Fruit fly (Drosophila melanogaster) whole organism, embryonic: ENCODE results near the gene CG17752.

Experiments used
- Atf-2 ChIP-seq: fragments of 200-800 bp; sonication (Bioruptor generic); optimal IDR thresholded peaks from 2 replicates; lab custom pipeline; 2016; ENCODE audit warnings: missing biosample characterization, missing genetic modification characterization
- Bdp1 ChIP-seq: fragments of 200-800 bp; sonication (Bioruptor generic); optimal IDR thresholded peaks from 3 replicates; lab custom pipeline; 2016; ENCODE audit warnings: missing biosample characterization, missing genetic modification characterization
- CG10267 ChIP-seq: fragments of 200-800 bp; sonication (Bioruptor generic); optimal IDR thresholded peaks from 2 replicates; lab custom pipeline; 2018; ENCODE audit warnings: missing biosample characterization, mild to moderate bottlenecking, missing genetic modification characterization, moderate library complexity
- CG11093 ChIP-seq: fragments of 200-800 bp; sonication (Bioruptor generic); IDR thresholded peaks from 3 replicates; pipeline ENCODE4 v1.3.6; 2022; ENCODE audit warnings: missing biosample characterization, missing genetic modification characterization
- CG12104 ChIP-seq: fragments of 200-800 bp; sonication (Bioruptor generic); optimal IDR thresholded peaks from 3 replicates; lab custom pipeline; 2016; ENCODE audit warnings: missing biosample characterization, missing genetic modification characterization
- CG12236 ChIP-seq: fragments of 200-800 bp; sonication (Bioruptor generic); optimal IDR thresholded peaks from 2 replicates; lab custom pipeline; 2016; ENCODE audit warnings: missing biosample characterization, missing genetic modification characterization
- CG13424 ChIP-seq: fragments of 200-800 bp; sonication (Bioruptor generic); optimal IDR thresholded peaks from 2 replicates; lab custom pipeline; 2019; ENCODE audit warnings: missing biosample characterization, mild to moderate bottlenecking, missing genetic modification characterization, moderate library complexity
- CG13894 ChIP-seq: fragments of 200-800 bp; sonication (Bioruptor generic); optimal IDR thresholded peaks from 3 replicates; lab custom pipeline; 2018; ENCODE audit warnings: missing biosample characterization, mild to moderate bottlenecking, missing genetic modification characterization, moderate library complexity
- CG14860 ChIP-seq: fragments of 200-800 bp; sonication (Bioruptor generic); IDR thresholded peaks from 3 replicates; pipeline ENCODE4 v1.3.6; 2022; ENCODE audit warnings: missing biosample characterization, missing genetic modification characterization; ENCODE audit not compliant: partially characterized antibody
- CG15269 ChIP-seq: fragments of 200-800 bp; sonication (Bioruptor generic); optimal IDR thresholded peaks from 2 replicates; lab custom pipeline; 2018; ENCODE audit warnings: missing biosample characterization, mild to moderate bottlenecking, missing genetic modification characterization, moderate library complexity
- CG1529 ChIP-seq: fragments of 200-800 bp; sonication (Bioruptor generic); optimal IDR thresholded peaks from 3 replicates; lab custom pipeline; 2018; ENCODE audit warnings: missing biosample characterization, missing genetic modification characterization
- CG15514 ChIP-seq: fragments of 200-800 bp; sonication (Bioruptor generic); optimal IDR thresholded peaks from 3 replicates; lab custom pipeline; 2017; ENCODE audit warnings: missing biosample characterization, missing genetic modification characterization, mild to moderate bottlenecking, moderate library complexity, missing genetic modification reagents
- CG15601 ChIP-seq: fragments of 200-800 bp; sonication (Bioruptor generic); optimal IDR thresholded peaks from 3 replicates; lab custom pipeline; 2019; ENCODE audit warnings: missing biosample characterization, mild to moderate bottlenecking, missing genetic modification characterization, moderate library complexity
- CG17568 ChIP-seq: fragments of 200-800 bp; sonication (Bioruptor generic); optimal IDR thresholded peaks from 2 replicates; lab custom pipeline; 2018; ENCODE audit warnings: missing biosample characterization, mild to moderate bottlenecking, missing genetic modification characterization, moderate library complexity
- CG17912 ChIP-seq: fragments of 200-800 bp; sonication (Bioruptor generic); optimal IDR thresholded peaks from 2 replicates; lab custom pipeline; 2018; ENCODE audit warnings: missing biosample characterization, mild to moderate bottlenecking, missing genetic modification characterization
- CG18619 ChIP-seq: fragments of 200-800 bp; sonication (Bioruptor generic); optimal IDR thresholded peaks from 3 replicates; lab custom pipeline; 2017; ENCODE audit warnings: missing biosample characterization, mild to moderate bottlenecking, missing genetic modification characterization
- CG30020 ChIP-seq: fragments of 200-800 bp; optimal IDR thresholded peaks from 2 replicates; lab custom pipeline; 2019; ENCODE audit warnings: missing biosample characterization, mild to moderate bottlenecking, missing genetic modification characterization, moderate library complexity
- CG31224 ChIP-seq: fragments of 200-800 bp; sonication (Bioruptor generic); IDR thresholded peaks from 2 replicates; pipeline ENCODE4 v1.3.6; 2022; ENCODE audit warnings: missing biosample characterization, missing genetic modification characterization
- CG3281 ChIP-seq: fragments of 200-800 bp; sonication (Bioruptor generic); optimal IDR thresholded peaks from 3 replicates; lab custom pipeline; 2017; ENCODE audit warnings: missing biosample characterization, mild to moderate bottlenecking, missing genetic modification characterization
- CG3407 ChIP-seq: fragments of 200-800 bp; sonication (Bioruptor generic); optimal IDR thresholded peaks from 2 replicates; lab custom pipeline; 2018; ENCODE audit warnings: missing biosample characterization, mild to moderate bottlenecking, missing genetic modification characterization
- CG3847 ChIP-seq: fragments of 200-800 bp; sonication (Bioruptor generic); IDR thresholded peaks from 2 replicates; pipeline ENCODE4 v1.3.6; 2022; ENCODE audit warnings: missing biosample characterization, missing genetic modification characterization
- CG6683 ChIP-seq: fragments of 200-800 bp; sonication (Bioruptor generic); optimal IDR thresholded peaks from 2 replicates; lab custom pipeline; 2017; ENCODE audit warnings: missing biosample characterization, mild to moderate bottlenecking, missing genetic modification characterization, missing genetic modification reagents
- CG8281 ChIP-seq: fragments of 200-800 bp; sonication (Bioruptor generic); optimal IDR thresholded peaks from 2 replicates; lab custom pipeline; 2018; ENCODE audit warnings: missing biosample characterization, mild to moderate bottlenecking, missing genetic modification characterization, moderate library complexity
- CrebB ChIP-seq: fragments of 200-800 bp; sonication (Bioruptor generic); optimal IDR thresholded peaks from 3 replicates; lab custom pipeline; 2018; ENCODE audit warnings: missing biosample characterization, mild to moderate bottlenecking, missing genetic modification characterization
- Fer2 ChIP-seq: fragments of 200-800 bp; sonication (Bioruptor generic); optimal IDR thresholded peaks from 2 replicates; lab custom pipeline; 2018; ENCODE audit warnings: missing biosample characterization, mild to moderate bottlenecking, missing genetic modification characterization, moderate library complexity
- Gug ChIP-seq: fragments of 200-800 bp; sonication (Bioruptor generic); IDR thresholded peaks from 4 replicates; pipeline ENCODE4 v1.3.6; 2022; ENCODE audit warnings: missing biosample characterization, missing genetic modification characterization
- Hand ChIP-seq: fragments of 200-800 bp; sonication (Bioruptor generic); optimal IDR thresholded peaks from 2 replicates; lab custom pipeline; 2017; ENCODE audit warnings: mild to moderate bottlenecking, missing biosample characterization, missing genetic modification reagents, missing genetic modification characterization
- Lhr ChIP-seq: fragments of 200-800 bp; sonication (Bioruptor generic); optimal IDR thresholded peaks from 3 replicates; lab custom pipeline; 2017; ENCODE audit warnings: mild to moderate bottlenecking, missing biosample characterization, missing genetic modification reagents, missing genetic modification characterization
- Mad ChIP-seq: fragments of 200-800 bp; sonication (Bioruptor generic); optimal IDR thresholded peaks from 2 replicates; lab custom pipeline; 2016; ENCODE audit warnings: missing biosample characterization, missing genetic modification characterization
- Mes4 ChIP-seq: fragments of 200-800 bp; sonication (Bioruptor generic); optimal IDR thresholded peaks from 2 replicates; lab custom pipeline; 2016; ENCODE audit warnings: missing biosample characterization, missing genetic modification characterization
- Nf-YA ChIP-seq: fragments of 200-800 bp; sonication (Bioruptor generic); IDR thresholded peaks from 2 replicates; pipeline ENCODE4 v1.3.6; 2022; ENCODE audit warnings: missing biosample characterization, missing genetic modification characterization
- Nf-YB ChIP-seq: fragments of 200-800 bp; sonication (Bioruptor generic); optimal IDR thresholded peaks from 3 replicates; lab custom pipeline; 2019; ENCODE audit warnings: missing biosample characterization, mild to moderate bottlenecking, missing genetic modification characterization, moderate library complexity
- Sox100B ChIP-seq: fragments of 200-800 bp; sonication (Bioruptor generic); optimal IDR thresholded peaks from 3 replicates; lab custom pipeline; 2018; ENCODE audit warnings: missing biosample characterization, mild to moderate bottlenecking, missing genetic modification characterization
- Sry-δ ChIP-seq: fragments of 200-800 bp; sonication (Bioruptor generic); optimal IDR thresholded peaks from 2 replicates; lab custom pipeline; 2016; ENCODE audit warnings: missing biosample characterization, missing genetic modification characterization
- Vsx1 ChIP-seq: fragments of 200-800 bp; sonication (Bioruptor generic); optimal IDR thresholded peaks from 2 replicates; lab custom pipeline; 2017; ENCODE audit warnings: missing biosample characterization, mild to moderate bottlenecking, missing genetic modification characterization, missing genetic modification reagents
- btn ChIP-seq: fragments of 200-800 bp; sonication (Bioruptor generic); optimal IDR thresholded peaks from 2 replicates; lab custom pipeline; 2016; ENCODE audit warnings: missing biosample characterization, missing genetic modification characterization
- cato ChIP-seq: fragments of 200-800 bp; sonication (Bioruptor generic); optimal IDR thresholded peaks from 2 replicates; lab custom pipeline; 2016; ENCODE audit warnings: missing biosample characterization, missing genetic modification characterization, borderline replicate concordance
- crol ChIP-seq: fragments of 200-800 bp; sonication (Bioruptor generic); IDR thresholded peaks from 2 replicates; pipeline ENCODE4 v1.3.6; 2022; ENCODE audit warnings: missing biosample characterization, missing genetic modification characterization
- da ChIP-seq: fragments of 200-800 bp; sonication (Bioruptor generic); optimal IDR thresholded peaks from 2 replicates; lab custom pipeline; 2016; ENCODE audit warnings: missing biosample characterization, missing genetic modification characterization
- ham ChIP-seq: fragments of 200-800 bp; sonication (Bioruptor generic); IDR thresholded peaks from 2 replicates; pipeline ENCODE4 v1.3.6; 2022; ENCODE audit warnings: missing biosample characterization, missing genetic modification characterization
- lilli ChIP-seq: fragments of 200-800 bp; sonication (Bioruptor generic); optimal IDR thresholded peaks from 3 replicates; lab custom pipeline; 2016; ENCODE audit warnings: missing biosample characterization, missing genetic modification characterization
- lola ChIP-seq, 3 experiments: fragments of >200 bp in 2 of 3; fragments of 200-800 bp in 1 of 3; sonication (Bioruptor generic) in 1 of 3; optimal IDR thresholded peaks; 2 replicates each; lab custom pipeline; 2017 to 2019; ENCODE audit warnings: missing biosample characterization in 3 of 3, missing genetic modification characterization in 3 of 3, mild to moderate bottlenecking in 1 of 3, moderate library complexity in 1 of 3
- odd ChIP-seq: fragments of 200-800 bp; sonication (Bioruptor generic); optimal IDR thresholded peaks from 2 replicates; lab custom pipeline; 2017; ENCODE audit warnings: missing biosample characterization, mild to moderate bottlenecking, missing genetic modification characterization
- org-1 ChIP-seq: fragments of 200-800 bp; sonication (Bioruptor generic); optimal IDR thresholded peaks from 2 replicates; lab custom pipeline; 2017; ENCODE audit warnings: missing biosample characterization, missing genetic modification characterization
- otp ChIP-seq: fragments of 200-800 bp; sonication (Bioruptor generic); IDR thresholded peaks from 3 replicates; pipeline ENCODE4, ENCODE4 v1.3.6; 2022; ENCODE audit warnings: missing biosample characterization, missing genetic modification characterization
- repo ChIP-seq: fragments of 200-800 bp; sonication (Bioruptor generic); optimal IDR thresholded peaks from 2 replicates; lab custom pipeline; 2016; ENCODE audit warnings: missing biosample characterization, missing genetic modification characterization
- ro ChIP-seq: fragments of 200-800 bp; sonication (Bioruptor generic); IDR thresholded peaks from 2 replicates; pipeline ENCODE4 v1.3.6; 2022; ENCODE audit warnings: missing biosample characterization, missing genetic modification characterization
- run ChIP-seq: fragments of 200-800 bp; sonication (Bioruptor generic); optimal IDR thresholded peaks from 3 replicates; lab custom pipeline; 2018; ENCODE audit warnings: missing biosample characterization, mild to moderate bottlenecking, missing genetic modification characterization
- sisA ChIP-seq: fragments of 200-800 bp; sonication (Bioruptor generic); IDR thresholded peaks from 2 replicates; pipeline ENCODE4 v1.3.6; 2022; ENCODE audit warnings: missing biosample characterization, missing genetic modification characterization
- twi ChIP-seq: fragments of 200-800 bp; optimal IDR thresholded peaks from 2 replicates; lab custom pipeline; 2019; ENCODE audit warnings: missing biosample characterization, mild to moderate bottlenecking, missing genetic modification characterization, moderate library complexity
- unpg ChIP-seq: fragments of 200-800 bp; sonication (Bioruptor generic); optimal IDR thresholded peaks from 3 replicates; lab custom pipeline; 2018; ENCODE audit warnings: missing biosample characterization, mild to moderate bottlenecking, missing genetic modification characterization, moderate library complexity
- yki ChIP-seq: fragments of >200 bp; optimal IDR thresholded peaks from 3 replicates; lab custom pipeline; 2018

The CG17752 gene

DNA sequence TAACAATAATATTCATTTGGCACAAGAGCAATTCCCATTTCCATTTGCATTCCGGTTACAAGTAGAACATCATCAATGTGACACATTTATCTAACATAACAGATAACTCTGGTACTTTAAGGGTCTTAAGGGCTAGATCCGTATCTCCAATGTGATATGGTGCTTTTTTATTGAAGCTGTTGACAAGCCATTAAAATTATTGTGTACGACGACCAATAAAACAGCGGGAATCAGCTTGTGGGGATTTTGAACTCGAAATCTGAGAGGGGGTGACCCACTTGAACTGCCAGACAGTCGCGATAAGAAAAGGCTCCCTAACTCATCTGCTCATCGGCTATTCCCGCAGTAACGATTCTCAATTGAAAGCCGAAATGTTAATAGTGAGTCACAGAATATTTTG is 38.8 kb upstream of the CG17752 start (continued):
- TF ChIP-seq Sry-δ (GFP tag; lab: Kevin White, UChicago) = no peak
- TF ChIP-seq unpg = no peak
- peak; percentile 6 for TF ChIP-seq Nf-YB (GFP tag; lab: Kevin White, UChicago)
- no peak for TF ChIP-seq lilli
- no peak for TF ChIP-seq yki (lab: Kevin White, UChicago)
- TF ChIP-seq da (GFP tag; lab: Kevin White, UChicago) = no peak
- no peak for TF ChIP-seq Nf-YA
- TF ChIP-seq CG15601 (tag; lab: Kevin White, UChicago) = no peak
- peak; percentile 14 for TF ChIP-seq CG8281 (tag; lab: Kevin White, UChicago)
- no peak for TF ChIP-seq Gug (GFP tag; lab: Robert Waterston, UW)
- TF ChIP-seq Atf-2 = no peak
- TF ChIP-seq run (tag; lab: Kevin White, UChicago) = no peak
- no peak for TF ChIP-seq Mad
- TF ChIP-seq CG3407 (GFP tag; lab: Kevin White, UChicago) = no peak
- TF ChIP-seq CG17912 (GFP tag; lab: Kevin White, UChicago) = peak; percentile 44
- TF ChIP-seq Lhr (GFP tag; lab: Kevin White, UChicago) = no peak
- no peak for TF ChIP-seq CG30020 (tag; lab: Kevin White, UChicago)
- peak; percentile 63 for TF ChIP-seq CG13894 (tag; lab: Kevin White, UChicago)
- TF ChIP-seq CG15514 (GFP tag; lab: Kevin White, UChicago) = no peak
- TF ChIP-seq Sox100B (GFP tag; lab: Kevin White, UChicago) = no peak
- no peak for TF ChIP-seq CrebB
- TF ChIP-seq lola (GFP tag; optimal IDR thresholded peaks at IDR 0.05; lab: Kevin White, UChicago) = no peak
- TF ChIP-seq CG6683 (GFP tag; lab: Kevin White, UChicago) = no peak
- TF ChIP-seq CG3847 (GFP tag; lab: Robert Waterston, UW) = no peak
- peak; percentile 38 for TF ChIP-seq CG15269 (tag; lab: Kevin White, UChicago)
- no peak for TF ChIP-seq sisA (GFP tag; lab: Robert Waterston, UW)
- TF ChIP-seq otp (GFP tag; lab: Robert Waterston, UW) = no peak
- TF ChIP-seq org-1 = no peak
- TF ChIP-seq Vsx1 = no peak
- no peak for TF ChIP-seq CG31224
- no peak for TF ChIP-seq btn (GFP tag; lab: Kevin White, UChicago)
- no peak for TF ChIP-seq Bdp1 (GFP tag; lab: Kevin White, UChicago)
- no peak for TF ChIP-seq crol (GFP tag; lab: Robert Waterston, UW)
- TF ChIP-seq CG12236 (GFP tag; lab: Kevin White, UChicago) = no peak
- TF ChIP-seq CG17568 = peak; percentile 37
- TF ChIP-seq ro (GFP tag; lab: Robert Waterston, UW) = no peak
- no peak for TF ChIP-seq CG12104 (GFP tag; lab: Kevin White, UChicago)
- TF ChIP-seq ham = no peak
- TF ChIP-seq odd (GFP tag; lab: Kevin White, UChicago) = peak; percentile 32
- no peak for TF ChIP-seq Hand (GFP tag; lab: Kevin White, UChicago)
- no peak for TF ChIP-seq cato
- TF ChIP-seq twi (tag; lab: Kevin White, UChicago) = no peak
- TF ChIP-seq CG14860 = no peak
- no peak for TF ChIP-seq CG10267 (tag; lab: Kevin White, UChicago)
- TF ChIP-seq CG3281 (GFP tag; lab: Kevin White, UChicago) = peak; percentile 7
- no peak for TF ChIP-seq CG18619 (GFP tag; lab: Kevin White, UChicago)
- TF ChIP-seq Fer2 (tag; lab: Kevin White, UChicago) = no peak
- TF ChIP-seq CG13424 (tag; lab: Kevin White, UChicago) = no peak
- TF ChIP-seq repo (GFP tag; lab: Kevin White, UChicago) = no peak
- no peak for TF ChIP-seq CG1529
- no peak for TF ChIP-seq CG11093
- TF ChIP-seq Mes4 (GFP tag; lab: Kevin White, UChicago) = no peak
